Fruit fly (Drosophila melanogaster) S2 (cell line): ENCODE data around the gene mRRF1.

ENCODE experiments used
- CG8478 ChIP-seq: fragments of >200 bp; optimal IDR thresholded peaks from 2 replicates; lab custom pipeline; 2018
- CTCF ChIP-seq, 2 experiments: fragments of >200 bp; optimal IDR thresholded peaks; 2 replicates each; lab custom pipeline; 2018

- TF ChIP-seq CTCF (optimal IDR thresholded peaks at IDR 0.05; lab: Kevin White, UChicago) = peak in 1 of 2 experiments; percentile 14
- TF ChIP-seq CG8478 (lab: Kevin White, UChicago) = no peak
Observed at dm6 chr3L:9333745-9334382, 30.3 kb upstream of the mRRF1 start, which contains the start of gene PGRP-LA.
